Fruit fly (Drosophila melanogaster) whole organism, adult: ENCODE data around the gene CG17283.

Experiments used
- CG11617 ChIP-seq: fragments of 200-800 bp; sonication (Bioruptor generic); optimal IDR thresholded peaks from 2 replicates; lab custom pipeline; 2017; ENCODE audit warnings: mild to moderate bottlenecking, missing biosample characterization, missing genetic modification reagents, missing genetic modification characterization
- CG1620 ChIP-seq: fragments of 200-800 bp; sonication (Bioruptor generic); optimal IDR thresholded peaks from 2 replicates; lab custom pipeline; 2016; ENCODE audit warnings: missing biosample characterization, missing genetic modification characterization
- CG33017 ChIP-seq: fragments of 200-800 bp; sonication (Bioruptor generic); optimal IDR thresholded peaks from 2 replicates; lab custom pipeline; 2018; ENCODE audit warnings: missing biosample characterization, mild to moderate bottlenecking, missing genetic modification characterization, moderate library complexity
- CG7045 ChIP-seq: fragments of 200-800 bp; sonication (Bioruptor generic); optimal IDR thresholded peaks from 2 replicates; lab custom pipeline; 2017; ENCODE audit warnings: missing biosample characterization, mild to moderate bottlenecking, missing genetic modification characterization
- CG7101 ChIP-seq: fragments of 200-800 bp; sonication (Bioruptor generic); optimal IDR thresholded peaks from 2 replicates; lab custom pipeline; 2018; ENCODE audit warnings: missing biosample characterization, mild to moderate bottlenecking, missing genetic modification characterization, moderate library complexity
- Clk ChIP-seq: fragments of 200-800 bp; sonication (Bioruptor generic); optimal IDR thresholded peaks from 2 replicates; lab custom pipeline; 2017; ENCODE audit warnings: missing biosample characterization, missing genetic modification characterization
- cnc ChIP-seq, 2 experiments: fragments of >200 bp; optimal IDR thresholded peaks; 2 replicates each; lab custom pipeline; 2017
- kay ChIP-seq: fragments of 200-800 bp; sonication (Bioruptor generic); peaks from one replicate; lab custom pipeline; 2016; ENCODE audit warnings: missing biosample characterization, missing genetic modification characterization, borderline replicate concordance
- tj ChIP-seq: fragments of 200-800 bp; sonication (Bioruptor generic); optimal IDR thresholded peaks from 3 replicates; lab custom pipeline; 2017; ENCODE audit warnings: missing biosample characterization, mild to moderate bottlenecking, missing genetic modification characterization, moderate library complexity

dm6 chr3R:17440628-17441027 is 33.0 kb downstream of the CG17283 start, which contains the start of gene CG14331:
- TF ChIP-seq CG7101 (tag; lab: Kevin White, UChicago) (no peak), CG7045 (GFP tag; lab: Kevin White, UChicago) (no peak), kay (no peak), Clk (no peak), tj (GFP tag; lab: Kevin White, UChicago) (no peak), CG11617 (GFP tag; lab: Kevin White, UChicago) (no peak), cnc (optimal IDR thresholded peaks at IDR 0.05; lab: Kevin White, UChicago) (no peak), CG33017 (tag; lab: Kevin White, UChicago) (no peak), CG1620 (GFP tag; lab: Kevin White, UChicago) (no peak)
